Worm (Caenorhabditis elegans) whole organism, late embryonic: ENCODE data around the gene lap-1.
A peak's percentile ranks its signal among the peaks of the same experiment; 100 is the strongest.

Experiments used
- C38D4.7 ChIP-seq: fragments of 200-800 bp; sonication (Bioruptor generic); optimal IDR thresholded peaks from 2 replicates; lab custom pipeline; 2018; ENCODE audit warnings: mild to moderate bottlenecking, missing genetic modification characterization, moderate library complexity, missing compliant biosample characterization
- K02D7.2 ChIP-seq: sonication (generic microtip); optimal IDR thresholded peaks from 2 replicates; lab custom pipeline; 2017; ENCODE audit warnings: mild to moderate bottlenecking, missing genetic modification characterization, missing compliant biosample characterization
- K09A11.1 ChIP-seq: sonication (generic microtip); optimal IDR thresholded peaks from 2 replicates; lab custom pipeline; 2017; ENCODE audit warnings: antibody characterized with exemption, mild to moderate bottlenecking, missing genetic modification characterization, missing compliant biosample characterization; ENCODE audit not compliant: insufficient read depth
- T23F11.4 ChIP-seq: fragments of 200-800 bp; sonication (Bioruptor generic); optimal IDR thresholded peaks from 2 replicates; lab custom pipeline; 2018; ENCODE audit warnings: mild to moderate bottlenecking, missing genetic modification characterization, missing compliant biosample characterization
- ama-1 ChIP-seq: fragments of 150-350 bp; optimal IDR thresholded peaks from 2 replicates; lab custom pipeline; 2014
- ceh-18 ChIP-seq: sonication (generic microtip); optimal IDR thresholded peaks from 2 replicates; lab custom pipeline; 2016; ENCODE audit warnings: missing genetic modification characterization, missing compliant biosample characterization
- ceh-19 ChIP-seq: fragments of 200-800 bp; sonication (Bioruptor generic); optimal IDR thresholded peaks from 2 replicates; lab custom pipeline; 2018; ENCODE audit warnings: mild to moderate bottlenecking, missing genetic modification characterization, missing compliant biosample characterization
- ceh-31 ChIP-seq: sonication (generic microtip); optimal IDR thresholded peaks from 2 replicates; lab custom pipeline; 2016; ENCODE audit warnings: missing genetic modification characterization, missing compliant biosample characterization
- ceh-34 ChIP-seq: sonication (generic microtip); optimal IDR thresholded peaks from 2 replicates; lab custom pipeline; 2016; ENCODE audit warnings: mild to moderate bottlenecking, missing genetic modification characterization, missing compliant biosample characterization
- ceh-45 ChIP-seq: fragments of 200-800 bp; sonication (Bioruptor generic); IDR thresholded peaks from 2 replicates; pipeline ENCODE4 v1.3.6; 2022; ENCODE audit warnings: missing genetic modification reagents, missing genetic modification characterization, missing compliant biosample characterization
- ceh-48 ChIP-seq: sonication (generic microtip); optimal IDR thresholded peaks from 2 replicates; lab custom pipeline; 2016; ENCODE audit warnings: missing genetic modification characterization, inconsistent platforms, missing compliant biosample characterization
- ceh-6 ChIP-seq: fragments of 200-800 bp; sonication (Bioruptor generic); optimal IDR thresholded peaks from 2 replicates; lab custom pipeline; 2018; ENCODE audit warnings: mild to moderate bottlenecking, missing genetic modification characterization, missing compliant biosample characterization
- ceh-9 ChIP-seq: sonication (generic microtip); optimal IDR thresholded peaks from 2 replicates; lab custom pipeline; 2016; ENCODE audit warnings: mild to moderate bottlenecking, missing genetic modification characterization, inconsistent platforms, missing compliant biosample characterization
- che-1 ChIP-seq: sonication (generic microtip); optimal IDR thresholded peaks from 2 replicates; lab custom pipeline; 2016; ENCODE audit warnings: mild to moderate bottlenecking, missing genetic modification characterization, missing compliant biosample characterization
- dmd-4 ChIP-seq: sonication (generic microtip); optimal IDR thresholded peaks from 2 replicates; lab custom pipeline; 2016; ENCODE audit warnings: borderline replicate concordance, missing genetic modification characterization, missing compliant biosample characterization
- dve-1 ChIP-seq: sonication (generic microtip); optimal IDR thresholded peaks from 2 replicates; lab custom pipeline; 2017; ENCODE audit warnings: antibody characterized with exemption, mild to moderate bottlenecking, missing genetic modification characterization, missing compliant biosample characterization
- elt-2 ChIP-seq: sonication (generic microtip); optimal IDR thresholded peaks from 2 replicates; lab custom pipeline; 2016; ENCODE audit warnings: missing genetic modification reagents, missing genetic modification characterization, missing compliant biosample characterization
- fax-1 ChIP-seq: sonication (generic microtip); optimal IDR thresholded peaks from 2 replicates; lab custom pipeline; 2016; ENCODE audit warnings: missing genotype, missing genetic modification characterization, missing compliant biosample characterization
- fkh-10 ChIP-seq: fragments of 150-350 bp; optimal IDR thresholded peaks from 2 replicates; lab custom pipeline; 2014; ENCODE audit warnings: missing biosample characterization, missing genetic modification reagents, missing genetic modification characterization
- gmeb-2 ChIP-seq: sonication (generic microtip); optimal IDR thresholded peaks from 2 replicates; lab custom pipeline; 2016; ENCODE audit warnings: missing genetic modification characterization, inconsistent platforms, missing compliant biosample characterization
- hlh-15 ChIP-seq: sonication (generic microtip); optimal IDR thresholded peaks from 2 replicates; lab custom pipeline; 2016; ENCODE audit warnings: missing genetic modification characterization, missing compliant biosample characterization
- hlh-30 ChIP-seq: sonication (generic microtip); optimal IDR thresholded peaks from 2 replicates; lab custom pipeline; 2017; ENCODE audit warnings: antibody characterized with exemption, missing genetic modification characterization, missing compliant biosample characterization; ENCODE audit not compliant: insufficient read depth
- hlh-6 ChIP-seq: sonication (generic microtip); optimal IDR thresholded peaks from 2 replicates; lab custom pipeline; 2016; ENCODE audit warnings: missing genotype, missing genetic modification characterization, missing compliant biosample characterization
- lim-6 ChIP-seq: sonication (generic microtip); optimal IDR thresholded peaks from 2 replicates; lab custom pipeline; 2016; ENCODE audit warnings: missing genetic modification characterization, missing compliant biosample characterization
- lin-11 ChIP-seq: fragments of 200-800 bp; sonication (Bioruptor generic); optimal IDR thresholded peaks from 2 replicates; lab custom pipeline; 2018; ENCODE audit warnings: mild to moderate bottlenecking, missing genetic modification characterization, missing compliant biosample characterization
- madf-2 ChIP-seq: sonication (generic microtip); optimal IDR thresholded peaks from 2 replicates; lab custom pipeline; 2017; ENCODE audit warnings: missing genetic modification characterization, missing compliant biosample characterization
- nfya-1 ChIP-seq: sonication (generic microtip); optimal IDR thresholded peaks from 2 replicates; lab custom pipeline; 2017; ENCODE audit warnings: missing genetic modification characterization, mild to moderate bottlenecking, missing compliant biosample characterization, antibody characterized with exemption, moderate library complexity
- nhr-232 ChIP-seq: sonication (generic microtip); optimal IDR thresholded peaks from 2 replicates; lab custom pipeline; 2016; ENCODE audit warnings: missing genetic modification characterization, missing compliant biosample characterization
- odd-2 ChIP-seq: sonication (generic microtip); optimal IDR thresholded peaks from 2 replicates; lab custom pipeline; 2017; ENCODE audit warnings: antibody characterized with exemption, mild to moderate bottlenecking, missing genetic modification characterization, missing compliant biosample characterization
- pag-3 ChIP-seq: sonication (generic microtip); optimal IDR thresholded peaks from 2 replicates; lab custom pipeline; 2016; ENCODE audit warnings: missing compliant biosample characterization, missing genetic modification characterization, borderline replicate concordance
- pax-1 ChIP-seq: fragments of 150-350 bp; optimal IDR thresholded peaks from 2 replicates; lab custom pipeline; 2014; ENCODE audit warnings: missing biosample characterization, missing genetic modification characterization
- pha-4 ChIP-seq: fragments of 150-350 bp; optimal IDR thresholded peaks from 2 replicates; lab custom pipeline; 2018; ENCODE audit warnings: missing biosample characterization, missing genetic modification reagents, missing genetic modification characterization
- pqm-1 ChIP-seq: sonication (generic microtip); optimal IDR thresholded peaks from 2 replicates; lab custom pipeline; 2016; ENCODE audit warnings: missing genetic modification characterization, missing compliant biosample characterization
- ref-2 ChIP-seq: sonication (generic microtip); optimal IDR thresholded peaks from 2 replicates; lab custom pipeline; 2016; ENCODE audit warnings: missing genetic modification characterization, missing compliant biosample characterization
- rnt-1 ChIP-seq: sonication (generic microtip); optimal IDR thresholded peaks from 2 replicates; lab custom pipeline; 2016; ENCODE audit warnings: missing genetic modification characterization, missing compliant biosample characterization
- sdc-2 ChIP-seq: sonication (generic microtip); optimal IDR thresholded peaks from 2 replicates; lab custom pipeline; 2016; ENCODE audit warnings: missing genotype, missing genetic modification characterization, missing compliant biosample characterization
- sox-2 ChIP-seq: fragments of 200-800 bp; sonication (Bioruptor generic); IDR thresholded peaks from 2 replicates; pipeline ENCODE4 v1.3.6; 2022; ENCODE audit warnings: missing genetic modification reagents, missing genetic modification characterization, missing compliant biosample characterization
- sox-4 ChIP-seq: sonication (generic microtip); optimal IDR thresholded peaks from 2 replicates; lab custom pipeline; 2017; ENCODE audit warnings: mild to moderate bottlenecking, missing genetic modification characterization, inconsistent platforms, missing compliant biosample characterization
- syd-9 ChIP-seq: sonication (generic microtip); optimal IDR thresholded peaks from 2 replicates; lab custom pipeline; 2016; ENCODE audit warnings: mild to moderate bottlenecking, missing genetic modification characterization, moderate library complexity, missing compliant biosample characterization
- tbx-2 ChIP-seq: sonication (generic microtip); optimal IDR thresholded peaks from 2 replicates; lab custom pipeline; 2016; ENCODE audit warnings: missing genetic modification characterization, missing compliant biosample characterization
- tbx-7 ChIP-seq: sonication (generic microtip); optimal IDR thresholded peaks from 2 replicates; lab custom pipeline; 2016; ENCODE audit warnings: missing genotype, missing genetic modification characterization, missing compliant biosample characterization
- ttx-3 ChIP-seq: sonication (generic microtip); optimal IDR thresholded peaks from 2 replicates; lab custom pipeline; 2016; ENCODE audit warnings: missing genetic modification reagents, missing genetic modification characterization, missing compliant biosample characterization
- unc-55 ChIP-seq: sonication (generic microtip); optimal IDR thresholded peaks from 2 replicates; lab custom pipeline; 2017; ENCODE audit warnings: missing biosample characterization, missing genetic modification reagents, missing genetic modification characterization
- zip-5 ChIP-seq: sonication (generic microtip); optimal IDR thresholded peaks from 2 replicates; lab custom pipeline; 2016; ENCODE audit warnings: missing genetic modification characterization, missing compliant biosample characterization
- ztf-16 ChIP-seq: sonication (generic microtip); optimal IDR thresholded peaks from 2 replicates; lab custom pipeline; 2017; ENCODE audit warnings: missing genetic modification characterization, missing compliant biosample characterization

lap-1 gene

ce11 chrIII:8368619-8369018, 33.1 kb downstream of the lap-1 start, which contains the start of gene R05D3.9:
R05D3.9 (minus strand) TSS chrIII:8368719.
- TF ChIP-seq pqm-1: no peak
- TF ChIP-seq pag-3 (tag; lab: Kevin White, UChicago): no peak
- TF ChIP-seq T23F11.4 (GFP tag; lab: Kevin White, UChicago): no peak
- no peak for TF ChIP-seq K09A11.1 (tag; lab: Kevin White, UChicago)
- no peak for TF ChIP-seq sox-2 (GFP tag; lab: Robert Waterston, UW)
- TF ChIP-seq sox-4: no peak
- TF ChIP-seq hlh-30: no peak
- no peak for TF ChIP-seq hlh-15 (tag; lab: Kevin White, UChicago)
- TF ChIP-seq gmeb-2 (tag; lab: Kevin White, UChicago): no peak
- no peak for TF ChIP-seq elt-2
- TF ChIP-seq rnt-1: no peak
- no peak for TF ChIP-seq zip-5 (tag; lab: Kevin White, UChicago)
- no peak for TF ChIP-seq ref-2
- TF ChIP-seq hlh-6 (tag; lab: Kevin White, UChicago): no peak
- no peak for TF ChIP-seq fax-1 (tag; lab: Kevin White, UChicago)
- no peak for TF ChIP-seq ztf-16 (tag; lab: Kevin White, UChicago)
- no peak for TF ChIP-seq pha-4 (tag; lab: Kevin White, UChicago)
- no peak for TF ChIP-seq dmd-4 (tag; lab: Kevin White, UChicago)

DNA sequence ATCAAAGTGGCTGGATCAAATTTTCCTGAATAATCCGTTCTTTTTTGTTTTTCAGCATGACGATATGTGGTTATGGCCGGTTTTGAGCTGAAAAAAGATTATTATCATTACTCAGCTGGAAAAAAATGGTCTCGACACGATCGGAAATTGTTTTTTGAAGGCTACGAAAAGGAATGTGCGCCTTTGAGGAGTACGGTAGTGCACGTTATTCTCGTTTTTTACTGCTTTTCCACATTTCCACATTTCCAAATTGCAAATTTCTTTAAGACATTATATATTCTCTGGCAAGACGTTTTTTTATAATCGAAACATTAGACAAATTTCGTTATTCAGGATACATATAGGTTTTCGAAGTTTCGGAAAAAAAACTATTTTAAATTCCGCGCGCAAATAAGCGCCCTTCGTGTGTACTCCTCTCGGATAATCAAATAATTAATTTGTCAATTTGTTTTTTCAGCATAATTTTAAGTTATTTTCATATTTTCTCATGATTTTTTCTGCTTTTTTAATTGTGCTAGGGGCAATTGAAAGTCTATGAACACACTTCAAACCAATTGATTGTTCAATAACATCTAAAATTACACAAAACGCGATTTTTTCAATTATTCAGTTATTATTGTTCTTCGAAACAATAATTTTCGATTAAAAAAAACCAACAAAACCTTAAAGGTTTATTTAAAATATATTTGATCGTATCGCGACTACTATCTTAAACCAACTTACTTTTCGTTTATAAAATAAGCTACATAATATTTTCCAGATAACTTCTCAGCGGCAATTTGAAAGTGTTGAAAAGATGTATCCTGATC, 38.3 kb downstream of the lap-1 start, which contains the start of gene R05D3.3:
Gene R05D3.3, plus strand, starts transcription at position 759 of the 809 bp plus-strand sequence.
- TF ChIP-seq ceh-9: no peak
- no peak for TF ChIP-seq ceh-6 (GFP tag; lab: Kevin White, UChicago)
- no peak for TF ChIP-seq syd-9
- TF ChIP-seq zip-5 (tag; lab: Kevin White, UChicago): no peak
- TF ChIP-seq K02D7.2: no peak
- no peak for TF ChIP-seq elt-2

- TF ChIP-seq ceh-45 (GFP tag; lab: Robert Waterston, UW) (no peak), K02D7.2 (no peak), sdc-2 (tag; lab: Kevin White, UChicago) (no peak), ceh-18 (peak; percentile 35), ceh-19 (GFP tag; lab: Kevin White, UChicago) (no peak), lin-11 (tag; lab: Kevin White, UChicago) (no peak), ztf-16 (tag; lab: Kevin White, UChicago) (no peak), tbx-2 (tag; lab: Kevin White, UChicago) (no peak), ref-2 (no peak), dve-1 (tag; lab: Kevin White, UChicago) (peak; percentile 44), tbx-7 (tag; lab: Kevin White, UChicago) (no peak), ceh-34 (no peak), fkh-10 (GFP tag; lab: Kevin White, UChicago) (no peak), madf-2 (no peak), unc-55 (peak; percentile 52), hlh-30 (peak; percentile 40), ceh-9 (no peak), pha-4 (tag; lab: Kevin White, UChicago) (no peak), T23F11.4 (GFP tag; lab: Kevin White, UChicago) (no peak), nfya-1 (tag; lab: Kevin White, UChicago) (peak; percentile 71), ceh-6 (GFP tag; lab: Kevin White, UChicago) (no peak), pag-3 (tag; lab: Kevin White, UChicago) (no peak), ttx-3 (tag; lab: Kevin White, UChicago) (no peak), ceh-48 (no peak), rnt-1 (peak; percentile 46), che-1 (tag; lab: Kevin White, UChicago) (no peak), syd-9 (no peak), odd-2 (tag; lab: Kevin White, UChicago) (no peak), C38D4.7 (GFP tag; lab: Kevin White, UChicago) (no peak), lim-6 (tag; lab: Kevin White, UChicago) (no peak), nhr-232 (no peak), sox-4 (no peak), ama-1 (lab: Kevin White, UChicago) (no peak), pax-1 (peak; percentile 47), zip-5 (tag; lab: Kevin White, UChicago) (no peak), elt-2 (no peak), fax-1 (tag; lab: Kevin White, UChicago) (no peak), ceh-31 (peak; percentile 49)
Observed at ce11 chrIII:8358213-8358672, 43.5 kb downstream of the lap-1 start, which contains the start of the genes R05D3.8 and rfp-1. R05D3.8 (minus strand) TSS chrIII:8358327. rfp-1 (plus strand) TSS chrIII:8358622.
